Fruit fly (Drosophila melanogaster): ENCODE measurements around the gene yata.

Gene yata

dm6 chr3R:29798966-29799680, 50.1 kb downstream of the yata start, which contains the start of the genes Rnb and Drice (continued):
- TF ChIP-seq CG17186 (GFP tag; optimal IDR thresholded peaks at IDR 0.05) (peak; percentile 42), CG2129 (GFP tag; IDR thresholded peaks at IDR 0.05; ENCODE audit: partially characterized antibody) (peak; percentile 63), Med (GFP tag) (peak; percentile 85), Fer3 (tag; optimal IDR thresholded peaks at IDR 0.05) (no peak), CG11398 (GFP tag; optimal IDR thresholded peaks at IDR 0.05) (no peak), ftz-f1 (GFP tag; optimal IDR thresholded peaks at IDR 0.05) (no peak), CG11695 (GFP tag; IDR thresholded peaks at IDR 0.05) (no peak), CG31388 (GFP tag; optimal IDR thresholded peaks at IDR 0.05) (no peak), Hand (GFP tag; optimal IDR thresholded peaks at IDR 0.05) (no peak), CG16815 (GFP tag; optimal IDR thresholded peaks at IDR 0.05) (no peak), Six4 (GFP tag; optimal IDR thresholded peaks at IDR 0.05) (no peak), Ssrp (tag; optimal IDR thresholded peaks at IDR 0.05) (peak; percentile 18), Lhr (GFP tag; optimal IDR thresholded peaks at IDR 0.05) (peak; percentile 60), Dref (GFP tag; IDR thresholded peaks at IDR 0.05) (no peak), CG6765 (GFP tag; optimal IDR thresholded peaks at IDR 0.05) (no peak), H2.0 (GFP tag; IDR thresholded peaks at IDR 0.05) (peak; percentile 38; the same call in 1 of the 2 replicates), amos (GFP tag; IDR thresholded peaks at IDR 0.05; ENCODE audit: partially characterized antibody) (peak; percentile 68), Atf-2 (GFP tag; optimal IDR thresholded peaks at IDR 0.05) (no peak), CG12219 (GFP tag; optimal IDR thresholded peaks at IDR 0.05) (no peak), CG1602 (GFP tag; optimal IDR thresholded peaks at IDR 0.05) (peak; percentile 39), Eip74EF (GFP tag; optimal IDR thresholded peaks at IDR 0.05) (no peak), CG4617 (GFP tag; optimal IDR thresholded peaks at IDR 0.05; ENCODE audit: borderline replicate concordance) (peak; percentile 10), Taf1 (GFP tag; IDR thresholded peaks at IDR 0.05) (peak; percentile 24; the same call in 1 of the 2 replicates), maf-S (GFP tag; optimal IDR thresholded peaks at IDR 0.05) (no peak), salm (tag; optimal IDR thresholded peaks at IDR 0.05) (no peak), CG6813 (GFP tag; optimal IDR thresholded peaks at IDR 0.05) (peak; percentile 28), ems (GFP tag; optimal IDR thresholded peaks at IDR 0.05) (no peak), CG3281 (GFP tag; optimal IDR thresholded peaks at IDR 0.05) (peak; percentile 56), CG3838 (GFP tag; optimal IDR thresholded peaks at IDR 0.05) (no peak), CG6683 (GFP tag; optimal IDR thresholded peaks at IDR 0.05) (peak; percentile 29), CG6791 (GFP tag; IDR thresholded peaks at IDR 0.05; ENCODE audit: partially characterized antibody) (peak; percentile 60), ken (GFP tag; IDR thresholded peaks at IDR 0.05) (no peak), ara (GFP tag; IDR thresholded peaks at IDR 0.05) (peak; percentile 15; the same call in 1 of the 2 replicates), CG11093 (GFP tag; IDR thresholded peaks at IDR 0.05) (no peak), CG42726 (GFP tag; IDR thresholded peaks at IDR 0.05; ENCODE audit: partially characterized antibody) (no peak), h (optimal IDR thresholded peaks at IDR 0.05) (no peak), vfl (GFP tag; optimal IDR thresholded peaks at IDR 0.05) (no peak), CG8359 (GFP tag; optimal IDR thresholded peaks at IDR 0.05; ENCODE audit: borderline replicate concordance) (peak; percentile 2), ato (GFP tag; IDR thresholded peaks at IDR 0.05; ENCODE audit: partially characterized antibody) (no peak), CG4730 (GFP tag; IDR thresholded peaks at IDR 0.05) (no peak), CG12659 (GFP tag; optimal IDR thresholded peaks at IDR 0.05) (peak; percentile 73), prd (optimal IDR thresholded peaks at IDR 0.05) (no peak), prd (GFP tag; IDR thresholded peaks at IDR 0.05) (peak; percentile 55), chinmo (GFP tag; IDR thresholded peaks at IDR 0.05; ENCODE audit: partially characterized antibody) (0 out of 4 replicates have a peak, but pooled peaks have one; percentile 47), CG1647 (GFP tag; optimal IDR thresholded peaks at IDR 0.05) (no peak), HLH3B (GFP tag; IDR thresholded peaks at IDR 0.05) (no peak), Lim3 (GFP tag; IDR thresholded peaks at IDR 0.05) (no peak), CG13775 (GFP tag; optimal IDR thresholded peaks at IDR 0.05) (no peak), sens (GFP tag) (peak; percentile 79), CG9797 (GFP tag; optimal IDR thresholded peaks at IDR 0.05) (peak; percentile 66)

Measured in whole organism, embryonic.